Worm (Caenorhabditis elegans) whole organism, late embryonic: Measurements from ENCODE around the gene slc-9B.1.

Experiments used
- F13H6.1 ChIP-seq: sonication (generic microtip); optimal IDR thresholded peaks from 2 replicates; lab custom pipeline; 2016; ENCODE audit warnings: missing genetic modification characterization, missing compliant biosample characterization
- ceh-14 ChIP-seq: sonication (generic microtip); optimal IDR thresholded peaks from 2 replicates; lab custom pipeline; 2016; ENCODE audit warnings: missing genotype, missing genetic modification characterization, missing compliant biosample characterization
- madf-2 ChIP-seq: sonication (generic microtip); optimal IDR thresholded peaks from 2 replicates; lab custom pipeline; 2017; ENCODE audit warnings: missing genetic modification characterization, missing compliant biosample characterization
- pag-3 ChIP-seq: sonication (generic microtip); optimal IDR thresholded peaks from 2 replicates; lab custom pipeline; 2016; ENCODE audit warnings: missing compliant biosample characterization, missing genetic modification characterization, borderline replicate concordance
- ref-2 ChIP-seq: sonication (generic microtip); optimal IDR thresholded peaks from 2 replicates; lab custom pipeline; 2016; ENCODE audit warnings: missing genetic modification characterization, missing compliant biosample characterization
- tbx-2 ChIP-seq: sonication (generic microtip); optimal IDR thresholded peaks from 2 replicates; lab custom pipeline; 2016; ENCODE audit warnings: missing genetic modification characterization, missing compliant biosample characterization

ce11 chrX:10307495-10307894 lies 28.1 kb downstream of the slc-9B.1 start, which contains the start of gene F41E7.7:
- TF ChIP-seq F13H6.1 (no peak), madf-2 (no peak), pag-3 (tag; lab: Kevin White, UChicago) (no peak), ceh-14 (no peak), tbx-2 (tag; lab: Kevin White, UChicago) (no peak), ref-2 (tag; lab: Kevin White, UChicago) (no peak)
